Worm (Caenorhabditis elegans) whole organism, mixed stage, embryonic: ENCODE data around the gene F58A4.2.

ENCODE experiments used
- bed-3 ChIP-seq: fragments of 200-800 bp; sonication (Bioruptor generic); optimal IDR thresholded peaks from 3 replicates; lab custom pipeline; 2018; ENCODE audit warnings: mild to moderate bottlenecking, missing genetic modification characterization, moderate library complexity, missing compliant biosample characterization
- flh-1 ChIP-seq: fragments of 200-800 bp; sonication (Bioruptor generic); optimal IDR thresholded peaks from 2 replicates; lab custom pipeline; 2018; ENCODE audit warnings: mild to moderate bottlenecking, missing genetic modification characterization, moderate library complexity, missing compliant biosample characterization
- lsy-2 ChIP-seq: fragments of 150-350 bp; optimal IDR thresholded peaks from 2 replicates; lab custom pipeline; 2014; ENCODE audit warnings: missing biosample characterization, missing genetic modification characterization
- nhr-28 ChIP-seq: fragments of 150-350 bp; optimal IDR thresholded peaks from 2 replicates; lab custom pipeline; 2014; ENCODE audit warnings: missing biosample characterization, missing genetic modification characterization
- pha-4 ChIP-seq: fragments of 150-350 bp; optimal IDR thresholded peaks from 2 replicates; lab custom pipeline; 2018; ENCODE audit warnings: missing biosample characterization, missing genetic modification reagents, missing genetic modification characterization
- sem-2 ChIP-seq: fragments of 200-800 bp; sonication (Bioruptor generic); optimal IDR thresholded peaks from 2 replicates; lab custom pipeline; 2018; ENCODE audit warnings: mild to moderate bottlenecking, missing genetic modification characterization, missing compliant biosample characterization
- unc-62 ChIP-seq: fragments of 150-350 bp; optimal IDR thresholded peaks from 2 replicates; lab custom pipeline; 2014; ENCODE audit warnings: missing biosample characterization, missing genetic modification reagents, missing genetic modification characterization
- ztf-11 ChIP-seq: fragments of 150-350 bp; optimal IDR thresholded peaks from 2 replicates; lab custom pipeline; 2014; ENCODE audit warnings: missing biosample characterization, missing genetic modification characterization

DNA sequence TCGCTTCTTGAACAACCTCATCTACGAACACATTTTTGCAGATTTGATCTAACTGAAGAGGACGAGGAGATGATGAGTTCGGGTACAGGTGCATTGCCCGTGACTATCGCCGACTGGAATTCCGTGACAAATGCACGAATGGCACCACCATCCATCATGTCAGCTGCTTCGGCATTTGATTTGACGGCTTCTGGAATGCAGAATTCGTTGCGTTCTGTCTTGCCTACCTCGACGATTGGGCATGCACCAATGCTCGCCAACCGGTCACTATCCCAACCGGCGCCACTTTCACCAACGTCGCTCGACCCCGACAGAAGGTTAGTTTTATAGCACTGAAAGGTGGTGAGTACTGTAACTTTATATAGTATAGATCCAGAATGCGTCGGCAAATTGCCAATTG, 22.9 kb upstream of the F58A4.2 start:
- TF ChIP-seq bed-3 (GFP tag; lab: Kevin White, UChicago) (no peak), flh-1 (GFP tag; lab: Kevin White, UChicago) (no peak), nhr-28 (tag; lab: Kevin White, UChicago) (no peak), sem-2 (GFP tag; lab: Kevin White, UChicago) (no peak), ztf-11 (tag; lab: Kevin White, UChicago) (no peak), pha-4 (tag; lab: Kevin White, UChicago) (no peak), unc-62 (GFP tag; lab: Kevin White, UChicago) (no peak), lsy-2 (tag; lab: Kevin White, UChicago) (no peak)
